Worm (Caenorhabditis elegans): ENCODE results near the gene vha-3.

DNA sequence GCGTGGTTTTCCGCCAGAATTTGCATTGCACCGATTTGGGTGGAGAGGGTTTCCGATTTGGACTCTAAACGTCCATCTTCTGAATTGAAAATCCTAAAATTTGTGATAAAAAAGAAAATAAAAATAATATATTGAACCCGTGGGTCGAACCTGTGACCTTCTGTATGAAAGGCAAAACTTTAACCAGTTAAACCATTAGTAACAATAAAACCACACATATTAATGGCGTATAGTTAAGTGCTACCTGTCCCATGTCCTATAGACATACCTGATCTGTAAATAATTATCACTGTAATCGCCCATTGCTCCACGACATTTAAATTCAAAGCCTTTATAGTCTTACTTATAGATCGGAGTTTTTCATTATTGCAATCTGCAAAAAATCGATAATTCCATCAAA lies 11.6 kb upstream of the vha-3 start:
- no peak for TF ChIP-seq sea-1 (GFP tag; conservative IDR thresholded peaks at IDR 0.05)
- no peak for TF ChIP-seq ets-7 (tag; optimal IDR thresholded peaks at IDR 0.05)
- no peak for TF ChIP-seq ceh-36 (tag; optimal IDR thresholded peaks at IDR 0.05)
- no peak for TF ChIP-seq B0310.2 (tag; optimal IDR thresholded peaks at IDR 0.05)
- no peak for TF ChIP-seq ama-1 (optimal IDR thresholded peaks at IDR 0.05)
- TF ChIP-seq tbx-37 (GFP tag; conservative IDR thresholded peaks at IDR 0.05): no peak
- no peak for TF ChIP-seq flt-1 (GFP tag; IDR thresholded peaks at IDR 0.05)

All from whole organism, early embryonic.